Fruit fly (Drosophila melanogaster): ENCODE results near the gene AP-2mu.

AP-2mu gene

DNA sequence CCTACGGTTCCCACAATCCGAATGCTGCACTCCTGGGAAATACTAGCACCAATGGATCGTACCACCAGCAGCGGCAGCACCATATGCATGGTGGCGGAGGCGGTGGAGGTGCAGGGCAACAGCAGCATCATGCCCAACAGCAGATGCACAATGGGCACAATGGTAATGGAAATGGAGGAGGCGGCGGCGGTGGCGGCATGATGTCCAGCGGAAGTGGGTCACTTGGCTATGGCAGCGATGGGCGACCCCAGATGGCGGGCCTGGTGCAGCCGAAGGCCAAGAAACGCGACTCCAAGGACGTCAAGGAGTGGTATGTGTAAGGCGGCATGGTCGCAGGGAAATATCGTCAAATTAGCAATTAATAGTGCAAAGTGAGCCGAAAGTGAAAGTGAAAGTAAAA, 21.3 kb downstream of the AP-2mu start:
- no peak for TF ChIP-seq EcR (GFP tag; optimal IDR thresholded peaks at IDR 0.05)
- no peak for TF ChIP-seq D1 (tag; optimal IDR thresholded peaks at IDR 0.05)
- no peak for TF ChIP-seq CG8159 (tag; optimal IDR thresholded peaks at IDR 0.05)
- TF ChIP-seq fd96Ca (GFP tag; IDR thresholded peaks at IDR 0.05): no peak
- no peak for TF ChIP-seq gl (tag; optimal IDR thresholded peaks at IDR 0.05)
- no peak for TF ChIP-seq CG32121 (GFP tag; IDR thresholded peaks at IDR 0.05)
- TF ChIP-seq CG10348 (GFP tag; IDR thresholded peaks at IDR 0.05): no peak
- TF ChIP-seq CG15710 (tag; optimal IDR thresholded peaks at IDR 0.05): no peak
- TF ChIP-seq Snoo (tag; optimal IDR thresholded peaks at IDR 0.05): no peak
- no peak for TF ChIP-seq CG14655 (GFP tag; optimal IDR thresholded peaks at IDR 0.05)
- TF ChIP-seq CG9948 (tag; optimal IDR thresholded peaks at IDR 0.05): no peak
- TF ChIP-seq CG34367 (tag; optimal IDR thresholded peaks at IDR 0.05): no peak
- TF ChIP-seq Pif1B (GFP tag; optimal IDR thresholded peaks at IDR 0.05): no peak
- no peak for TF ChIP-seq Ets98B (GFP tag; IDR thresholded peaks at IDR 0.05)
- TF ChIP-seq CG8301 (tag; optimal IDR thresholded peaks at IDR 0.05): no peak
- no peak for TF ChIP-seq rn (GFP tag; IDR thresholded peaks at IDR 0.05)
- no peak for TF ChIP-seq CG4496 (GFP tag; IDR thresholded peaks at IDR 0.05)
- no peak for TF ChIP-seq CG17806 (tag; optimal IDR thresholded peaks at IDR 0.05)

DNA sequence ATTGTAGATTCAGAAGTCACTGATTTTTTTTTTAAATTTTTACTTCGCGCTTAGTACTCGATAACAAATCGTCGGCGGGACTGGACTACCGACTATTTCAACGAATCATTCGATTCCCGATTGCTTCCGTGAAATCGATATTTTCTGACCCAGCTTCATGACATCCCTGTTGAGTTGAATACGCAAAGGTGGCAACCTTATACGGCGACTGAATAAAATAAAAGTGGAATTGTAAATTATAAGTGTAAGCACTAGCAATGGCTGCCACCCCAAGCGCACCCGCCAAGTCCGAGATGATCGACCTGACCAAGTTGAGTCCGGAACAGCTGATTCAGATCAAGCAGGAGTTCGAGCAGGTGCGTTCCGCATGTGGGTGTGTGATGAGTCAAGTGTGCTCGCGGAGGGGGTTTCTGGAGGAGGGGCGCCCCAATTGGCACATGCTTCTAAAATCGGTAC, 24.8 kb downstream of the AP-2mu start, which contains the start of gene Pfdn5:
TSS of gene Pfdn5 (plus strand) at position 3 of the 456 bp plus-strand sequence.
- TF ChIP-seq gl (tag; optimal IDR thresholded peaks at IDR 0.05) (no peak), Pif1A (GFP tag; optimal IDR thresholded peaks at IDR 0.05) (no peak), CG8301 (tag; optimal IDR thresholded peaks at IDR 0.05) (no peak), CG17806 (tag; optimal IDR thresholded peaks at IDR 0.05) (no peak), CG4496 (GFP tag; IDR thresholded peaks at IDR 0.05) (no peak), CG32121 (GFP tag; IDR thresholded peaks at IDR 0.05) (no peak), fd96Ca (GFP tag; IDR thresholded peaks at IDR 0.05) (no peak), CG14655 (GFP tag; optimal IDR thresholded peaks at IDR 0.05) (no peak), CG12605 (GFP tag; IDR thresholded peaks at IDR 0.05) (no peak), Snoo (tag; optimal IDR thresholded peaks at IDR 0.05) (no peak), D1 (tag; optimal IDR thresholded peaks at IDR 0.05) (no peak), CG15710 (tag; optimal IDR thresholded peaks at IDR 0.05) (no peak)

DNA sequence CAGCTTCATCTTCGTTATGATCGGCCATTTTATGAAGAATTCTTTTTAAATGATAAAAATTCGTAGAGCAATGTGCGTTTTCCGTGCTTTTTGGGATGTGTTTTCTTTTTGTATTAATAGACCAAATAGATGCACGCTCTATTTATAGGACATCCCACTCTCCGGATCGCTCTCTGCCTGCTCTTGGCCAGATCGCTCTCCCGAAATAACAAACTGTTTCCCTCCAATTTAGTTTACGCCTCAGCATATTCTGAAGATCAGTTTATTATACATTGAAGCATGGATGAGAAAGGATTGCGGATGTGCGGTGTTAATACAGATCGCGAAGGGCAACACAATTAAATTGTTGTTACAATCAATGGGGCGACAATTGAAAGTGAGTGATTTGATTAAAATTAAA, 26.6 kb downstream of the AP-2mu start, which contains the start of gene CG5376:
TSS of gene CG5376 (minus strand) at position 101 of the 400 bp plus-strand sequence.
- no peak for TF ChIP-seq CG34367 (tag; optimal IDR thresholded peaks at IDR 0.05)
- no peak for TF ChIP-seq CG8301 (tag; optimal IDR thresholded peaks at IDR 0.05)
- TF ChIP-seq Ets98B (GFP tag; IDR thresholded peaks at IDR 0.05): no peak
- no peak for TF ChIP-seq EcR (GFP tag; optimal IDR thresholded peaks at IDR 0.05)
- TF ChIP-seq Pif1B (GFP tag; optimal IDR thresholded peaks at IDR 0.05): no peak
- TF ChIP-seq CG8159 (tag; optimal IDR thresholded peaks at IDR 0.05): no peak
- no peak for TF ChIP-seq fd96Ca (GFP tag; IDR thresholded peaks at IDR 0.05)
- no peak for TF ChIP-seq CG14655 (GFP tag; optimal IDR thresholded peaks at IDR 0.05)
- TF ChIP-seq CG12605 (GFP tag; IDR thresholded peaks at IDR 0.05): no peak
- TF ChIP-seq CG9948 (tag; optimal IDR thresholded peaks at IDR 0.05): no peak
- TF ChIP-seq D1 (tag; optimal IDR thresholded peaks at IDR 0.05): no peak
- TF ChIP-seq Pif1A (GFP tag; optimal IDR thresholded peaks at IDR 0.05): no peak
- TF ChIP-seq gl (tag; optimal IDR thresholded peaks at IDR 0.05): no peak
- TF ChIP-seq CG15710 (tag; optimal IDR thresholded peaks at IDR 0.05): no peak
- TF ChIP-seq CG13204 (GFP tag; optimal IDR thresholded peaks at IDR 0.05): no peak
- no peak for TF ChIP-seq CG10348 (GFP tag; IDR thresholded peaks at IDR 0.05)
- no peak for TF ChIP-seq rn (GFP tag; IDR thresholded peaks at IDR 0.05)
- TF ChIP-seq CG32121 (GFP tag; IDR thresholded peaks at IDR 0.05): no peak
- TF ChIP-seq CG4496 (GFP tag; IDR thresholded peaks at IDR 0.05): no peak
- no peak for TF ChIP-seq Snoo (tag; optimal IDR thresholded peaks at IDR 0.05)

DNA sequence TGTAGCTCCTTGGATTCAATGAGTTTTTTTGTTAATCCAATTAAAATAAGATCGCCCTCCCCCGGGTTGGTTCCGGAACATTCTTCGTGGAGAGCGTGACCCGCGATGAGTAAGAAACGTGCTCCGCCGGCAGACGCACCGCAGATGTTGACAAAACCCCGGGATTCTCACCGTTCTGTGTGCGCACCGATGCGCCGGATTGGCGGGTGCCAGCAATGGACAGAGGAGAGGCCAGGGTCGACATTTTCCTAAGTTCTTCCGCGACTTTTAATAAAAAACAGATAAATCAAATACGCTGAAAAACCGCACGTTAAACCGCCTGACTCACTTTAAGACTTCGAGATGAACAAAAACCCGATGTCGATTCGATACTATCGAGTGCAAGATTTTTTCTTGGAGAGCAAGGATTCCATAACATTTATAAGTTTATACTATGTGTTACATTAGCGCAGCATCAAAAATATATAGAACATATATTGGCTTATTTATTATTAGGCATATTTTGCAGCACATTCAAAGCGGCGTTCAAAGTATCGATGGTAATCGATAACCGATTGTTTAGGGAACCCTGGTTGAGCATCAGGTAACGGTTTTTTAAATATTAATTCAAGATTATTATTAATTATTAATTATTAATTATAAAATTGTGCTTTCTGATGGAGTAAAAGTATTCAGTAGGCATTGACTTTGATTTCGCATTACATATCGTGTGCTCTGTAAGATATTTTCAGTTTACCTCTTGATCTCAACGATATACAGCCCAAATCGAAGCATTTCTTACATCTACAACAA, 29.0 kb downstream of the AP-2mu start, which contains the start of the genes CCT1 and tHMG1:
TSS of gene CCT1 (minus strand) at position 352 of the 792 bp plus-strand sequence.
TSS of gene tHMG1 (plus strand) at position 742 of the 792 bp plus-strand sequence.
- TF ChIP-seq CG14655 (GFP tag; optimal IDR thresholded peaks at IDR 0.05) (no peak), Ets98B (GFP tag; IDR thresholded peaks at IDR 0.05) (no peak), Pif1B (GFP tag; optimal IDR thresholded peaks at IDR 0.05) (no peak), CG9948 (tag; optimal IDR thresholded peaks at IDR 0.05) (no peak), CG8159 (tag; optimal IDR thresholded peaks at IDR 0.05) (no peak), CG17806 (tag; optimal IDR thresholded peaks at IDR 0.05) (no peak), CG4496 (GFP tag; IDR thresholded peaks at IDR 0.05) (no peak), EcR (GFP tag; optimal IDR thresholded peaks at IDR 0.05) (no peak), CG12605 (GFP tag; IDR thresholded peaks at IDR 0.05) (no peak), gl (tag; optimal IDR thresholded peaks at IDR 0.05) (no peak), Pif1A (GFP tag; optimal IDR thresholded peaks at IDR 0.05) (no peak), CG10348 (GFP tag; IDR thresholded peaks at IDR 0.05) (no peak)

DNA sequence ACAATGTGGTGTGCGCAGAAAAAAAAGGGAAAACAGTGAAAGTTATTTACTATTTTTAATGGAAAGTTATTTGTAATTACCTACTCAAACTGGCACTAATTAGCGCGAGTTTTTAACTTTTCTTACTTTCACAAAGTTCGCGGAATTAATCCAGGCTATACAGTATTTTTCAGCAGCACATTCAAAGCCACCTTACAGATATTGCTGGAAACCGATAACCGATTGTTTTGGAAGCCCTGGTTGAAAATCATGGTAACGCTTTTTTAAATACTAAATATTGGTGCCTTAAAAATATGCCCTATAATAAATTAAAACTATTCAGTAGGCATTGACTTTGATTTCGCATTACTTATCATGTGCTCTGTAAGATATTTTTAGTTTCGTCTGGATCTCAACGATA, 30.5 kb downstream of the AP-2mu start, which contains the start of gene tHMG2:
TSS of gene tHMG2 (plus strand) at position 187 of the 400 bp plus-strand sequence.
- no peak for TF ChIP-seq CG15710 (tag; optimal IDR thresholded peaks at IDR 0.05)
- TF ChIP-seq CG17806 (tag; optimal IDR thresholded peaks at IDR 0.05): no peak
